Worm (Caenorhabditis elegans): ENCODE data around the gene rab-28.

ce11 chrIV:9264513-9264912 lies 20.7 kb upstream of the rab-28 start:
- no peak for TF ChIP-seq pes-1 (GFP tag; IDR thresholded peaks at IDR 0.05)
- TF ChIP-seq ama-1 (optimal IDR thresholded peaks at IDR 0.05), result no peak
- TF ChIP-seq ceh-13 (GFP tag; optimal IDR thresholded peaks at IDR 0.05), result no peak
